Worm (Caenorhabditis elegans): Measurements from ENCODE around the gene H01M10.1.

Gene H01M10.1

ce11 chrX:2591586-2592000 lies 11.2 kb upstream of the H01M10.1 start (continued):
- TF ChIP-seq F10B5.3 (tag; optimal IDR thresholded peaks at IDR 0.05) (no peak), Y48G9A.11 (GFP tag; IDR thresholded peaks at IDR 0.05) (no peak), unc-39 (tag; optimal IDR thresholded peaks at IDR 0.05) (no peak), set-16 (GFP tag; IDR thresholded peaks at IDR 0.05) (no peak; the same call in 1 of the 2 replicates), nhr-41 (GFP tag; IDR thresholded peaks at IDR 0.05) (no peak), hmg-1.1 (GFP tag; IDR thresholded peaks at IDR 0.05) (0 out of 2 replicates have a peak, but pooled peaks have one; percentile 27), mxl-2 (GFP tag; conservative IDR thresholded peaks at IDR 0.05) (0 out of 2 replicates have a peak, but pooled peaks have one; percentile 35), lir-3 (tag; optimal IDR thresholded peaks at IDR 0.05) (no peak), hlh-30 (tag; optimal IDR thresholded peaks at IDR 0.05; ENCODE audit: insufficient read depth) (peak; percentile 38), F44E2.7 (GFP tag; IDR thresholded peaks at IDR 0.05) (no peak), spr-1 (tag; optimal IDR thresholded peaks at IDR 0.05) (no peak), dve-1 (tag; optimal IDR thresholded peaks at IDR 0.05; ENCODE audit: insufficient read depth) (peak; percentile 48), aha-1 (tag) (peak; percentile 85)

ce11 chrX:2590777-2591176 lies 10.4 kb upstream of the H01M10.1 start:
- TF ChIP-seq nhr-76 (tag; optimal IDR thresholded peaks at IDR 0.05), result no peak
- peak; percentile 64 for TF ChIP-seq hlh-30 (tag; optimal IDR thresholded peaks at IDR 0.05; ENCODE audit: insufficient read depth)
- peak; percentile 55 for TF ChIP-seq dve-1 (tag; optimal IDR thresholded peaks at IDR 0.05; ENCODE audit: insufficient read depth)
- TF ChIP-seq F26F4.8 (GFP tag; conservative IDR thresholded peaks at IDR 0.05), result no peak
- peak; percentile 30 for TF ChIP-seq mxl-3 (GFP tag; optimal IDR thresholded peaks at IDR 0.05)
- peak; percentile 71 for TF ChIP-seq aha-1 (tag)
- peak; percentile 71 for TF ChIP-seq hlh-11 (tag; optimal IDR thresholded peaks at IDR 0.05)
- TF ChIP-seq tra-1 (GFP tag; IDR thresholded peaks at IDR 0.05), result peak; percentile 71; the same call in 1 of the 2 replicates
- no peak for TF ChIP-seq spr-1 (tag; optimal IDR thresholded peaks at IDR 0.05)
- TF ChIP-seq lsy-2 (tag; optimal IDR thresholded peaks at IDR 0.05), result no peak
- peak; percentile 79 for TF ChIP-seq nhr-28 (tag; optimal IDR thresholded peaks at IDR 0.05)
- 0 out of 2 replicates have a peak, but pooled peaks have one; percentile 27 for TF ChIP-seq ceh-20 (GFP tag; IDR thresholded peaks at IDR 0.05)
- TF ChIP-seq dpl-1 (GFP tag; optimal IDR thresholded peaks at IDR 0.05), result no peak
- peak; percentile 54 for TF ChIP-seq mep-1 (tag; optimal IDR thresholded peaks at IDR 0.05)
- peak; percentile 79 for TF ChIP-seq nhr-48 (tag; optimal IDR thresholded peaks at IDR 0.05)
- TF ChIP-seq mdl-1 (tag; optimal IDR thresholded peaks at IDR 0.05), result peak in 1 of 2 experiments; percentile 60
- TF ChIP-seq nhr-6 (tag; optimal IDR thresholded peaks at IDR 0.05), result peak; percentile 1
- TF ChIP-seq unc-62 (GFP tag; optimal IDR thresholded peaks at IDR 0.05 in 1 of 2), result peak in 1 of 2 experiments; percentile 95
- TF ChIP-seq unc-62 (tag; optimal IDR thresholded peaks at IDR 0.05), result no peak
- TF ChIP-seq dmd-6 (GFP tag; IDR thresholded peaks at IDR 0.05), result 0 out of 2 replicates have a peak, but pooled peaks have one; percentile 17
- TF ChIP-seq nhr-25 (tag; optimal IDR thresholded peaks at IDR 0.05; ENCODE audit: borderline replicate concordance, insufficient read depth), result peak; percentile 68

- TF ChIP-seq mes-2 (tag; optimal IDR thresholded peaks at IDR 0.05; ENCODE audit: poor library complexity, severe bottlenecking) (no peak), unc-62 (GFP tag; optimal IDR thresholded peaks at IDR 0.05 in 1 of 2) (peak in 1 of 2 experiments; percentile 97), unc-62 (tag; optimal IDR thresholded peaks at IDR 0.05) (no peak), daf-16 (GFP tag; optimal IDR thresholded peaks at IDR 0.05) (no peak), daf-16 (tag; optimal IDR thresholded peaks at IDR 0.05) (peak; percentile 96), dve-1 (tag; optimal IDR thresholded peaks at IDR 0.05; ENCODE audit: insufficient read depth) (peak; percentile 48), nhr-25 (tag; optimal IDR thresholded peaks at IDR 0.05; ENCODE audit: borderline replicate concordance, insufficient read depth) (no peak), cey-2 (tag; optimal IDR thresholded peaks at IDR 0.05; ENCODE audit: borderline replicate concordance, insufficient read depth) (no peak), saeg-2 (GFP tag; IDR thresholded peaks at IDR 0.05) (no peak), dmd-6 (GFP tag; IDR thresholded peaks at IDR 0.05) (0 out of 2 replicates have a peak, but pooled peaks have one; percentile 7), attf-4 (tag; optimal IDR thresholded peaks at IDR 0.05) (no peak), nhr-11 (tag; optimal IDR thresholded peaks at IDR 0.05) (no peak), fos-1 (tag; optimal IDR thresholded peaks at IDR 0.05) (no peak), Y75B8A.6 (GFP tag; IDR thresholded peaks at IDR 0.05) (no peak), arid-1 (GFP tag; conservative IDR thresholded peaks at IDR 0.05) (no peak), F37D6.2 (tag; optimal IDR thresholded peaks at IDR 0.05) (no peak), nhr-42 (GFP tag; IDR thresholded peaks at IDR 0.05) (no peak), lsy-2 (tag; optimal IDR thresholded peaks at IDR 0.05) (no peak), daf-8 (GFP tag; IDR thresholded peaks at IDR 0.05) (no peak), nhr-28 (tag; optimal IDR thresholded peaks at IDR 0.05) (peak; percentile 85), set-16 (GFP tag; IDR thresholded peaks at IDR 0.05) (no peak)
Observed at ce11 chrX:2590023-2590422, 9.6 kb upstream of the H01M10.1 start.
